Fruit fly (Drosophila melanogaster) whole organism, embryonic: ENCODE measurements around the gene CG15170.

Experiments
- Adf1 ChIP-seq: fragments of 200-800 bp; sonication (Bioruptor generic); IDR thresholded peaks from 2 replicates; pipeline ENCODE4 v1.3.6; 2022; ENCODE audit warnings: missing biosample characterization, missing genetic modification characterization
- Bgb ChIP-seq: fragments of 200-800 bp; sonication (Bioruptor generic); IDR thresholded peaks from 2 replicates; pipeline ENCODE4 v1.3.6; 2022; ENCODE audit warnings: missing biosample characterization, missing genetic modification characterization; ENCODE audit not compliant: partially characterized antibody
- CG10366 ChIP-seq: fragments of 200-800 bp; sonication (Bioruptor generic); IDR thresholded peaks from 2 replicates; pipeline ENCODE4 v1.3.6; 2022; ENCODE audit warnings: missing biosample characterization, missing genetic modification characterization
- CG10543 ChIP-seq: fragments of 200-800 bp; sonication (Bioruptor generic); optimal IDR thresholded peaks from 3 replicates; lab custom pipeline; 2017; ENCODE audit warnings: missing biosample characterization, mild to moderate bottlenecking, missing genetic modification characterization, moderate library complexity
- CG11456 ChIP-seq: fragments of 200-800 bp; sonication (Bioruptor generic); IDR thresholded peaks from 3 replicates; pipeline ENCODE4 v1.3.6; 2022; ENCODE audit warnings: missing biosample characterization, missing genetic modification characterization
- CG11504 ChIP-seq: fragments of 200-800 bp; sonication (Bioruptor generic); optimal IDR thresholded peaks from 3 replicates; lab custom pipeline; 2019; ENCODE audit warnings: missing biosample characterization, mild to moderate bottlenecking, missing genetic modification characterization, moderate library complexity
- CG11695 ChIP-seq: fragments of 200-800 bp; sonication (Bioruptor generic); IDR thresholded peaks from 3 replicates; pipeline ENCODE4 v1.3.6; 2022; ENCODE audit warnings: missing biosample characterization, missing genetic modification characterization
- CG14441 ChIP-seq: fragments of 200-800 bp; sonication (Bioruptor generic); IDR thresholded peaks from 2 replicates; pipeline ENCODE4 v1.3.6; 2022; ENCODE audit warnings: missing biosample characterization, missing genetic modification characterization
- CG1602 ChIP-seq: fragments of 200-800 bp; sonication (Bioruptor generic); optimal IDR thresholded peaks from 3 replicates; lab custom pipeline; 2016; ENCODE audit warnings: missing biosample characterization, missing genetic modification characterization
- CG17361 ChIP-seq: fragments of 200-800 bp; sonication (Bioruptor generic); IDR thresholded peaks from 3 replicates; pipeline ENCODE4 v1.3.6; 2022; ENCODE audit warnings: missing biosample characterization, missing genetic modification characterization
- CG31441 ChIP-seq: fragments of 200-800 bp; sonication (Bioruptor generic); IDR thresholded peaks from 2 replicates; pipeline ENCODE4 v1.3.6; 2022; ENCODE audit warnings: missing biosample characterization, missing genetic modification characterization
- CG32772 ChIP-seq: fragments of 200-800 bp; sonication (Bioruptor generic); IDR thresholded peaks from 2 replicates; pipeline ENCODE4 v1.3.6; 2022; ENCODE audit warnings: missing biosample characterization, missing genetic modification characterization
- CG33557 ChIP-seq: fragments of 200-800 bp; sonication (Bioruptor generic); optimal IDR thresholded peaks from 2 replicates; lab custom pipeline; 2019; ENCODE audit warnings: missing biosample characterization, mild to moderate bottlenecking, missing genetic modification characterization, moderate library complexity
- CG3847 ChIP-seq: fragments of 200-800 bp; sonication (Bioruptor generic); IDR thresholded peaks from 2 replicates; pipeline ENCODE4 v1.3.6; 2022; ENCODE audit warnings: missing biosample characterization, missing genetic modification characterization
- CG42726 ChIP-seq: fragments of 200-800 bp; sonication (Bioruptor generic); IDR thresholded peaks from 2 replicates; pipeline ENCODE4 v1.3.6; 2022; ENCODE audit warnings: missing biosample characterization, missing genetic modification characterization; ENCODE audit not compliant: partially characterized antibody
- CG4820 ChIP-seq: fragments of 200-800 bp; sonication (Bioruptor generic); optimal IDR thresholded peaks from 3 replicates; lab custom pipeline; 2016; ENCODE audit warnings: missing biosample characterization, missing genetic modification characterization
- CG6254 ChIP-seq: fragments of 200-800 bp; sonication (Bioruptor generic); optimal IDR thresholded peaks from 3 replicates; lab custom pipeline; 2017; ENCODE audit warnings: mild to moderate bottlenecking, missing biosample characterization, missing genetic modification reagents, missing genetic modification characterization
- CG7556 ChIP-seq: fragments of 200-800 bp; sonication (Bioruptor generic); optimal IDR thresholded peaks from 2 replicates; lab custom pipeline; 2017; ENCODE audit warnings: missing biosample characterization, mild to moderate bottlenecking, missing genetic modification characterization
- CG7987 ChIP-seq: fragments of 200-800 bp; sonication (Bioruptor generic); optimal IDR thresholded peaks from 2 replicates; lab custom pipeline; 2018; ENCODE audit warnings: missing biosample characterization, mild to moderate bottlenecking, missing genetic modification characterization, moderate library complexity
- CG8359 ChIP-seq: fragments of 200-800 bp; sonication (Bioruptor generic); optimal IDR thresholded peaks from 2 replicates; lab custom pipeline; 2017; ENCODE audit warnings: missing biosample characterization, mild to moderate bottlenecking, missing genetic modification characterization, borderline replicate concordance
- CG8924 ChIP-seq: fragments of 200-800 bp; optimal IDR thresholded peaks from 3 replicates; lab custom pipeline; 2019; ENCODE audit warnings: missing biosample characterization, mild to moderate bottlenecking, missing genetic modification characterization, moderate library complexity
- D19A ChIP-seq: fragments of 200-800 bp; optimal IDR thresholded peaks from 3 replicates; lab custom pipeline; 2019; ENCODE audit warnings: missing biosample characterization, mild to moderate bottlenecking, missing genetic modification characterization, moderate library complexity
- D19B ChIP-seq: fragments of 200-800 bp; sonication (Bioruptor generic); optimal IDR thresholded peaks from 2 replicates; lab custom pipeline; 2017; ENCODE audit warnings: missing biosample characterization, mild to moderate bottlenecking, missing genetic modification characterization
- Dfd ChIP-seq, 2 experiments: fragments of >200 bp; optimal IDR thresholded peaks; 2 replicates each; lab custom pipeline; 2017; ENCODE audit warnings: missing biosample characterization in 2 of 2, missing genetic modification characterization in 2 of 2
- Dip2 ChIP-seq: fragments of 200-800 bp; sonication (Bioruptor generic); IDR thresholded peaks from 2 replicates; pipeline ENCODE4 v1.3.6; 2022; ENCODE audit warnings: missing biosample characterization, missing genetic modification characterization
- E2f2 ChIP-seq: fragments of 200-800 bp; sonication (Bioruptor generic); IDR thresholded peaks from 2 replicates; pipeline ENCODE4 v1.3.6; 2022; ENCODE audit warnings: missing biosample characterization, missing genetic modification characterization
- Nf-YC ChIP-seq: fragments of 200-800 bp; optimal IDR thresholded peaks from 3 replicates; lab custom pipeline; 2019; ENCODE audit warnings: missing biosample characterization, mild to moderate bottlenecking, missing genetic modification characterization, moderate library complexity
- PHDP ChIP-seq: fragments of 200-800 bp; sonication (Bioruptor generic); optimal IDR thresholded peaks from 3 replicates; lab custom pipeline; 2018; ENCODE audit warnings: missing biosample characterization, mild to moderate bottlenecking, missing genetic modification characterization, moderate library complexity
- Poxn ChIP-seq: fragments of 200-800 bp; sonication (Bioruptor generic); IDR thresholded peaks from 2 replicates; pipeline ENCODE4 v1.3.6; 2022; ENCODE audit warnings: missing biosample characterization, missing genetic modification characterization
- Sry-β ChIP-seq: fragments of 200-800 bp; sonication (Bioruptor generic); optimal IDR thresholded peaks from 2 replicates; lab custom pipeline; 2018; ENCODE audit warnings: missing biosample characterization, mild to moderate bottlenecking, missing genetic modification characterization, moderate library complexity
- Tbp ChIP-seq: fragments of >200 bp; optimal IDR thresholded peaks from 2 replicates; lab custom pipeline; 2018; ENCODE audit warnings: missing biosample characterization, missing genetic modification characterization
- ac ChIP-seq: fragments of 200-800 bp; sonication (Bioruptor generic); optimal IDR thresholded peaks from 3 replicates; lab custom pipeline; 2017; ENCODE audit warnings: missing biosample characterization, mild to moderate bottlenecking, missing genetic modification characterization
- cad ChIP-seq: fragments of >200 bp; optimal IDR thresholded peaks from 2 replicates; lab custom pipeline; 2017; ENCODE audit warnings: missing biosample characterization, missing genetic modification characterization
- crol ChIP-seq: fragments of 200-800 bp; sonication (Bioruptor generic); IDR thresholded peaks from 2 replicates; pipeline ENCODE4 v1.3.6; 2022; ENCODE audit warnings: missing biosample characterization, missing genetic modification characterization
- da ChIP-seq: fragments of 200-800 bp; sonication (Bioruptor generic); optimal IDR thresholded peaks from 2 replicates; lab custom pipeline; 2016; ENCODE audit warnings: missing biosample characterization, missing genetic modification characterization
- dysf ChIP-seq: fragments of 200-800 bp; sonication (Bioruptor generic); IDR thresholded peaks from 3 replicates; pipeline ENCODE4 v1.3.6; 2022; ENCODE audit warnings: missing biosample characterization, missing genetic modification characterization
- en ChIP-seq: fragments of 200-800 bp; sonication (Bioruptor generic); optimal IDR thresholded peaks from 2 replicates; lab custom pipeline; 2016; ENCODE audit warnings: missing biosample characterization, missing genetic modification characterization
- fd96Cb ChIP-seq: fragments of 200-800 bp; sonication (Bioruptor generic); optimal IDR thresholded peaks from 2 replicates; lab custom pipeline; 2018; ENCODE audit warnings: missing biosample characterization, mild to moderate bottlenecking, missing genetic modification characterization, moderate library complexity
- gem ChIP-seq: fragments of 200-800 bp; sonication (Bioruptor generic); optimal IDR thresholded peaks from 2 replicates; lab custom pipeline; 2019; ENCODE audit warnings: missing biosample characterization, mild to moderate bottlenecking, missing genetic modification characterization, moderate library complexity
- gt ChIP-seq: fragments of 200-800 bp; sonication (Bioruptor generic); IDR thresholded peaks from 2 replicates; pipeline ENCODE4 v1.3.6; 2022; ENCODE audit warnings: missing biosample characterization, missing genetic modification characterization
- lab ChIP-seq: fragments of 200-800 bp; sonication (Bioruptor generic); optimal IDR thresholded peaks from 3 replicates; lab custom pipeline; 2017; ENCODE audit warnings: missing biosample characterization, missing genetic modification characterization, mild to moderate bottlenecking, moderate library complexity, missing genetic modification reagents
- onecut ChIP-seq: fragments of 200-800 bp; sonication (Bioruptor generic); IDR thresholded peaks from 2 replicates; pipeline ENCODE4 v1.3.6; 2022; ENCODE audit warnings: missing biosample characterization, missing genetic modification characterization
- p53 ChIP-seq: fragments of 200-800 bp; sonication (Bioruptor generic); optimal IDR thresholded peaks from 2 replicates; lab custom pipeline; 2016; ENCODE audit warnings: missing biosample characterization, missing genetic modification characterization
- pros ChIP-seq: fragments of 200-800 bp; sonication (Bioruptor generic); optimal IDR thresholded peaks from 3 replicates; lab custom pipeline; 2019; ENCODE audit warnings: missing biosample characterization, mild to moderate bottlenecking, missing genetic modification characterization, moderate library complexity
- salm ChIP-seq: fragments of 200-800 bp; sonication (Bioruptor generic); optimal IDR thresholded peaks from 2 replicates; lab custom pipeline; 2018; ENCODE audit warnings: missing biosample characterization, mild to moderate bottlenecking, missing genetic modification characterization
- sens-2 ChIP-seq: fragments of 200-800 bp; sonication (Bioruptor generic); IDR thresholded peaks from 2 replicates; pipeline ENCODE4 v1.3.6; 2022; ENCODE audit warnings: missing biosample characterization, missing genetic modification characterization
- ssp ChIP-seq: fragments of 200-800 bp; sonication (Bioruptor generic); IDR thresholded peaks from 2 replicates; pipeline ENCODE4 v1.3.6; 2022; ENCODE audit warnings: missing biosample characterization, missing genetic modification characterization
- stc ChIP-seq: fragments of 200-800 bp; sonication (Bioruptor generic); IDR thresholded peaks from 2 replicates; pipeline ENCODE4 v1.3.6; 2022; ENCODE audit warnings: missing biosample characterization, missing genetic modification characterization
- toy ChIP-seq: fragments of 200-800 bp; sonication (Bioruptor generic); IDR thresholded peaks from 2 replicates; pipeline ENCODE4 v1.3.6; 2022; ENCODE audit warnings: missing biosample characterization, missing genetic modification characterization
- wek ChIP-seq: fragments of 200-800 bp; sonication (Bioruptor generic); optimal IDR thresholded peaks from 3 replicates; lab custom pipeline; 2018; ENCODE audit warnings: missing biosample characterization, mild to moderate bottlenecking, missing genetic modification characterization, moderate library complexity
- zen ChIP-seq: fragments of 200-800 bp; sonication (Bioruptor generic); optimal IDR thresholded peaks from 3 replicates; lab custom pipeline; 2018; ENCODE audit warnings: missing biosample characterization, mild to moderate bottlenecking, missing genetic modification characterization, moderate library complexity

CG15170 gene

dm6 chr2L:19026491-19027197, 36.6 kb upstream of the CG15170 start (continued):
- no peak for TF ChIP-seq cad (GFP tag; lab: Kevin White, UChicago)
- peak; percentile 72 for TF ChIP-seq CG8924 (tag; lab: Kevin White, UChicago)
- peak; percentile 41; the same call in 1 of the 2 replicates for TF ChIP-seq Adf1
- no peak for TF ChIP-seq CG4820 (GFP tag; lab: Kevin White, UChicago)
- peak; percentile 51 for TF ChIP-seq Nf-YC (tag; lab: Kevin White, UChicago)
- TF ChIP-seq CG8359 (GFP tag; lab: Kevin White, UChicago) = no peak
- no peak for TF ChIP-seq zen (tag; lab: Kevin White, UChicago)
- peak; percentile 33; the same call in 1 of the 2 replicates for TF ChIP-seq onecut
- no peak for TF ChIP-seq gt (GFP tag; lab: Robert Waterston, UW)
- peak; percentile 22; the same call in 1 of the 2 replicates for TF ChIP-seq stc (GFP tag; lab: Robert Waterston, UW)
- no peak for TF ChIP-seq p53 (GFP tag; lab: Kevin White, UChicago)
- no peak for TF ChIP-seq Bgb (GFP tag; lab: Robert Waterston, UW)
- TF ChIP-seq ac (GFP tag; lab: Kevin White, UChicago) = no peak
- no peak for TF ChIP-seq wek
- no peak for TF ChIP-seq CG33557 (GFP tag; lab: Kevin White, UChicago)
- no peak for TF ChIP-seq pros
- TF ChIP-seq Dfd (GFP tag; optimal IDR thresholded peaks at IDR 0.05; lab: Kevin White, UChicago) = no peak
- peak; percentile 39 for TF ChIP-seq D19B
- no peak for TF ChIP-seq CG7987 (GFP tag; lab: Kevin White, UChicago)
- peak; percentile 35; the same call in 1 of the 2 replicates for TF ChIP-seq E2f2 (GFP tag; lab: Robert Waterston, UW)
- no peak for TF ChIP-seq CG1602 (GFP tag; lab: Kevin White, UChicago)
- no peak for TF ChIP-seq sens-2 (GFP tag; lab: Robert Waterston, UW)
- TF ChIP-seq PHDP = peak; percentile 66
- TF ChIP-seq Tbp = no peak
- TF ChIP-seq CG3847 (GFP tag; lab: Robert Waterston, UW) = peak; percentile 27
- peak; percentile 72 for TF ChIP-seq gem
- TF ChIP-seq en = no peak
- TF ChIP-seq CG11504 = peak; percentile 46
- TF ChIP-seq CG6254 (GFP tag; lab: Kevin White, UChicago) = no peak
- TF ChIP-seq CG14441 (GFP tag; lab: Robert Waterston, UW) = 0 out of 2 replicates have a peak, but pooled peaks have one; percentile 18
- TF ChIP-seq CG42726 (GFP tag; lab: Robert Waterston, UW) = no peak
- peak; percentile 20; the same call in 1 of the 2 replicates for TF ChIP-seq CG10366

dm6 chr2L:19024744-19025059, 34.7 kb upstream of the CG15170 start:
- TF ChIP-seq dysf (GFP tag; lab: Robert Waterston, UW) (peak; percentile 2; the same call in 1 of the 3 replicates), CG17361 (GFP tag; lab: Robert Waterston, UW) (peak; percentile 24; the same call in 1 of the 3 replicates), CG7556 (peak; percentile 60), CG32772 (GFP tag; lab: Robert Waterston, UW) (0 out of 2 replicates have a peak, but pooled peaks have one; percentile 0), CG11695 (GFP tag; lab: Robert Waterston, UW) (0 out of 3 replicates have a peak, but pooled peaks have one; percentile 1), CG33557 (GFP tag; lab: Kevin White, UChicago) (no peak), Dip2 (no peak), PHDP (no peak), D19A (peak; percentile 6), CG31441 (GFP tag; lab: Robert Waterston, UW) (0 out of 2 replicates have a peak, but pooled peaks have one; percentile 6), salm (tag; lab: Kevin White, UChicago) (no peak), Poxn (GFP tag; lab: Robert Waterston, UW) (no peak), crol (GFP tag; lab: Robert Waterston, UW) (peak; percentile 86), lab (peak; percentile 19), CG11456 (GFP tag; lab: Robert Waterston, UW) (peak; percentile 39; the same call in 1 of the 3 replicates), fd96Cb (tag; lab: Kevin White, UChicago) (no peak), da (GFP tag; lab: Kevin White, UChicago) (no peak), Sry-β (GFP tag; lab: Kevin White, UChicago) (no peak), CG10543 (peak; percentile 60), ssp (no peak), toy (no peak)
